Fruit fly (Drosophila melanogaster) S2 (cell line): Measurements from ENCODE around the gene CG34417.

ENCODE experiments used
- CG8478 ChIP-seq: fragments of >200 bp; optimal IDR thresholded peaks from 2 replicates; lab custom pipeline; 2018
- CTCF ChIP-seq, 2 experiments: fragments of >200 bp; optimal IDR thresholded peaks; 2 replicates each; lab custom pipeline; 2018

Gene CG34417

DNA sequence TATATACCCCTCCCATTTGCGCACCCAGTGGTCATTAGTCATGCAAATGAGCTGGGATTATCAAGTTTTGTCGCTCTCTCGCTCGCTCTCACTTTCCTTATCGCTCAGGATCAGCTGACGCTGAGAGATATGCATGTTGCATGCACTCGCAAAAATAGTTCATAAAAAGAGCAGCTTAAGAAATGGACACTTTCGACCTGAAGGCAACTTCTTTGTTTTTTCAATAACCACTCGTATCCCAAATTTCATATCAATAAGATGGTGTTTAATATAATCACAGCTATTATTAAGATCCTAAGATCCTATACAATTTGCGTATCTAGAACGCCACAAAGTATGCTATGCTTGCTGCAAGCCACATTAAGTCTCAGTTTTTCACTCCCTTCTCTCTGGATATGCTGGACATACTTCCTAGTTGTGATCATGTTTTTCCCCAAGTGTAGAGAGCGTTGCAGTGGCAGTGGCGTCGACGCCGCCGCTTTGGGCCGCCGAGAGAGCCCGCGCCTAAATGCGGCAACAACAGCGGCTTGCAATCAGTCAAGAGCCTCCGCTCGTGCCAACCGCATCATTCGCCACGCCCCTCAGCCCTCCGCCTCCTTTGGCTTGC lies at the start of gene CG34417:
Gene CG34417, plus strand, starts transcription at position 557 of the 607 bp plus-strand sequence.
- no peak for TF ChIP-seq CTCF (optimal IDR thresholded peaks at IDR 0.05; lab: Kevin White, UChicago)
- no peak for TF ChIP-seq CG8478

DNA sequence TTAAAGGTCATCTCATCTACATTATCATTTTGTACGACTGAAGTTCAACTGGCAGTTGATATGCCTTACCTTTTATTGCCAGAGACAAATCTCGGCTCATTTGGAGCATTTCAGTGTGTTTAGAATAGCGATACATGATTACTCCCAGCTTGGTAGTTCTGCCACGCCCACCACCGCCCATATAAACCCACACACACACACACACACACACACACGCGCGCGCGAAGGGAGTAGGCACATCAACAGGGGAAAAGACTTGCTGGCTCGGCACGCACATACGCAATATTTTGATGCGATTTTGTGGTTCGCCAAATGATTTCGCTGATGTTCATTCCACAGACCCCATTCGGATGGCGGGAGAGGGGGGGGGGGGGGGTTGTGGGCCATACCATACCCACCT lies 27.4 kb upstream of the CG34417 start:
- TF ChIP-seq CG8478 = no peak
- TF ChIP-seq CTCF (optimal IDR thresholded peaks at IDR 0.05; lab: Kevin White, UChicago) = no peak

DNA sequence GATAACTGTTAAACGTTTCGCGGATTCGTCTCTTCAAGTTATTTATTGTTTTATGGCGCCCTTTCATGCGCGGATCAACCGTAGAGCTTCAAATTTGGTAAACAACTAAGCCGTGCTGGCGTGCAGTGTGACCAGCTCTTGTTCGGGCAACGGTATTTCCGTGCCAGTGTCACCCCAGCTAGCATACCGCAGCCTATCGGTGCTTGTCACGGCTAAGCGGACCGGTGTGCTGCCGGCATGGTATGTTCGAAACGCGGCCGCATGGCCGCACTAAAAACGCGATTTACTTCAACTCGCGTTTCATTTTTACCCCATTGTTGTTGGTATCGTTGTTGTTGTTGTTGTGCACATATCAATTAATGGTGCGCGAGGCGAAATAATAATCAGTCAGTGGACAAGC lies 16.4 kb upstream of the CG34417 start, which contains the start of the genes CG42340 and CG3918:
Gene CG42340, minus strand, starts transcription at position 107 of the 400 bp plus-strand sequence.
Gene CG3918, plus strand, starts transcription at position 248 of the 400 bp plus-strand sequence.
- peak; percentile 53 to 61 for TF ChIP-seq CTCF (optimal IDR thresholded peaks at IDR 0.05; lab: Kevin White, UChicago)
- no peak for TF ChIP-seq CG8478

DNA sequence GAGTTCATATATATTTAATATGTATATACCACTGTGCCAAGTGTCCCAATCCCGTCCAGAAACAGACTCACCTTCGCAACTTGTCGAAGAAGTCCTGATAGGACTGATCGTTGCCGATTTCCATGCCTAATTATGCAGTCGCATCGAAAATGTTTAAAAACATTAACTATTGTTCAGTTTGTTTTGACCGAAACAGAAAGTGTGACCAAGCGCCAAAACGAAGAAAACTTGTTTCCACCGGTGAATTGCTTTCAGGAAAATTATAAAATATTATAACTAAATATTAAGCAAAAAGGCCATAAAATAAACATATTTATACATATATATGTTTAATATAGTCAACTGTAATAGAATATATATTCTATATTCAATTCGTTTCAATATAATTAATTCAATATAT lies 12.9 kb upstream of the CG34417 start, which contains the start of gene CG3342:
Gene CG3342, minus strand, starts transcription at position 209 of the 400 bp plus-strand sequence.
- no peak for TF ChIP-seq CG8478
- TF ChIP-seq CTCF (optimal IDR thresholded peaks at IDR 0.05; lab: Kevin White, UChicago) = no peak

DNA sequence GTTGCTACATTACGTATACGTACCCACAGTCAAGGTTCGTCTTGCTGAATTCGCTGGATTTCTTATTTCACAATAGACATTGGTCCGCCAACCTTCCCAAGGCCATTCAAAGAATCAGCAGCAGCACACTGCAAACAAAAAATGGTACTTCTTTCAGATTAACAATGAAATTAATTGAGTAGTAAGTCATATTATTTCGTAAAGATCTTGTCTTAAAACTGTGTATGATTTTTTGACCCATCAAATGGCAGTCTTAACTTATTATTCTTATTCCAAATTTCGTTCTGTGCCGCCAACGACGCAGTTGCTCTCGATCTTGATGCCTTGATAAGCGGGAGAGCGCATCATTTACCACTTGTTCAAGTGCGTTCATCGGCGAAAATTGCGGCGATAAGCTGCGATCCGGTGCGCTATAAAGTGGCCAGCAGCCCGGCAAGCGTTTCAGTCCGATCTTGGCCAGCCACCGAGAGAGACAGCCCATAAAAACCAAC lies 12.0 kb upstream of the CG34417 start, which contains the start of gene Agxt:
Gene Agxt, plus strand, starts transcription at position 441 of the 491 bp plus-strand sequence.
- no peak for TF ChIP-seq CTCF (optimal IDR thresholded peaks at IDR 0.05; lab: Kevin White, UChicago)
- TF ChIP-seq CG8478 = no peak

DNA sequence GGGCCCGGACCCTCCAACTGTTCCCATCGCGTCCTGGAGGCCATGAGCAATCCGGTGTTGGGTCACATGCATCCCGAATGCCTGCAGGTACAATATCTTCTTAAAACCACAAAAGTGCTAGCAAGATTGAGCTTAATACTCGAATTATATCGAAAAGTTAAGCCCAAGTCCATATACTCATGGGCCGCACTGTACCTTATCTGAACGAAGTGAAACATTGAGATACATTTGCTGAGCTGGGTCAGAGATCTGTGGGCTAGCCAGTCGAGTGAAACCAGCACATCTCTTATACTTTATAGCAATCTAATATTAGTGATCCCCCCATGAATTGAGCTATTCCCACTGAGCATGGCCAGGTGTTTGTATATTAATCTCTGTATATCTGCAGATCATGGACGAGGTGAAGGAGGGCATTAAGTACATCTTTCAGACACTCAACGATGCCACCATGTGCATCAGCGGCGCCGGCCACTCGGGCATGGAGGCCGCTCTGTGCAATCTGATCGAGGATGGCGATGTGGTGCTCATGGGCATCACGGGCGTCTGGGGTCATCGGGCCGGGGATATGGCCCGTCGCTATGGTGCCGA lies 11.3 kb upstream of the CG34417 start:
- TF ChIP-seq CTCF (optimal IDR thresholded peaks at IDR 0.05; lab: Kevin White, UChicago) (no peak), CG8478 (no peak)

DNA sequence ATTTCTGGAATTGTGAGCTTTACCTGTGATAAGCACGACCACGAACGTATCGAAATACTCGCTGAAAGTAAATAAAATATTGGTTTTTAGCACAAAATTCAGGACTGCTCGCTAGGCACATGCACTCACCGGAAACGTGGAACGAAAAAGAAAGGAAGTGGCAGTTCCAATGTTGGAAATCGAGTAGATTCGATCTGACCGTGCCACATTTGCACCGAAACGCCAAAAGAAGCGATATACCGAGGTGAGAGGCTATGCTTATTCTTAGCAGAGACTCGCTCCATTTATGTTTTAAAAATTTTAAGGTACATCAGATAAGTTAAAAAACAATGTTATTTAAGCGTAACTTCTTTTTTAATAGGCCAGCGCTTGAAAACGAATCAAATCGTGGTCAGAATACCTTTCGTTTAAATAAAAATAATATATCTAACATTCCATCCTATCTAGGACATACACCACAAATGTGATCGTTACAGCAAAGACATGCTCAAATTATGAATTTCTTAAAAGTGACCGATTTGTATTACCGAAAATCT lies 7.4 kb upstream of the CG34417 start, which contains the start of gene RpL7A:
Gene RpL7A, minus strand, starts transcription at position 248 of the 536 bp plus-strand sequence.
- TF ChIP-seq CG8478 = no peak
- no peak for TF ChIP-seq CTCF (optimal IDR thresholded peaks at IDR 0.05; lab: Kevin White, UChicago)

DNA sequence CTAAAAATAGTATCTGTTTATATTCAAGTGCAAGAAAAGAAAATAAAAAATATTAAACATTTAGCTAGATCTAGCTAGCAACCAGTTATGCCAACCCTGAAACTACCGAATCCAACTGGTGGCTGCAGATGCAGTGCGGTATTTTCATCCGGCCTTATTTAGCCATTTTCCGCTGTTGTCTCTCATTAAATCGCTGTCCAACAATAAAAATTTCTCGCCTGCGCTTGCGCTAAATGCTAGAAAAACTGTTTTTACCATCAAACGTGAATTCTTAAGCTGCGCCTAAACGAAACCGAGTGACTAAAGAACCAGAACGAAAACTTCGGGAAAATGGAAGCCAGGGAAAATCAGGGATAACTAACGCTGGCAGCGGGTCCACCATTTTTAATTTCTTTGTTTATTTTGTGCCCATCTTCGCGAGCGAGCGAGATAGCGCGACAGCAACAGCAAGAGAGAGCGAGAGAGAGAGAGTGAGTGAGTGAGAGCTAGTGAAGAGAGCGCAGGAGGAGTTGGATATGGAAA lies 6.7 kb upstream of the CG34417 start, which contains the start of gene dx:
Gene dx, plus strand, starts transcription at position 164 of the 522 bp plus-strand sequence.
- peak in 1 of 2 experiments; percentile 5 for TF ChIP-seq CTCF (optimal IDR thresholded peaks at IDR 0.05; lab: Kevin White, UChicago)
- no peak for TF ChIP-seq CG8478

DNA sequence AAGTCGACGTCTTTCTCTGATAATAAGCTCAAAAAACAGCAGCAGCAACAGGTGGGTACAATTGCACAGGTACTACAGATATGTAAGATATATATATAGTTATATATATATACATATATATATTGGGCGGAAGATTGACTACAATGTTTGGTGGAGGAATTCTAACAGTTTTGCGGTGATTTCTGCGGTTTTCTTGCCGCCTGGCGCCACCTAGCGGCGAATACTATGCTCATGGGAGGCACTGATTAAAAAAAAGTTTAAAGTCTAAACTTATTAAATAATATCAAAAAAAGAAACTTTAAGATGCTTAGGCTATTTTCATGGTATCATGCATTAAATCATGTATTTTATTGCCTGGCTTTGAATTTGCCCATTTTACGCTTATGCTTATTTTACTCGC lies 706 bp downstream of the CG34417 start:
- TF ChIP-seq CTCF (optimal IDR thresholded peaks at IDR 0.05; lab: Kevin White, UChicago) = peak in 1 of 2 experiments; percentile 68
- TF ChIP-seq CG8478 = no peak

DNA sequence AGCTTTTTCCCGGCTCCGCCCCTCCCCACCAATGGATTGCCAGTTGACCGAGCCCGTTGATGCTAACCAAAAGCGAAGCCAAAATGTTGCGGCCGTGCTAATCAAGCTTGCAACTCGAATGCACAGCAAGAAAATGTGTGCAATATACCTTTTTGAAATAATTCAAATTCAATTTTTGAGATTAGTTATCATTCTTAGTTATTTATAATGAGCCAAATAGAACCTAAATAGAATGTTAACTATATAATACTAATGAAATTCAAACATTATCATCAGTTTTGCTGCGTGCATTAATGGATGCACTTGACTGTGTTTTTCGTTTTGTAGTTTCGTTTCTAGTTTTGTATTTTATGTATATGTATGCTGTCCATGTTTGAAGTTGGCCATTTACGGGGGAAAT lies 1.8 kb downstream of the CG34417 start:
- no peak for TF ChIP-seq CTCF (optimal IDR thresholded peaks at IDR 0.05; lab: Kevin White, UChicago)
- TF ChIP-seq CG8478 = no peak

DNA sequence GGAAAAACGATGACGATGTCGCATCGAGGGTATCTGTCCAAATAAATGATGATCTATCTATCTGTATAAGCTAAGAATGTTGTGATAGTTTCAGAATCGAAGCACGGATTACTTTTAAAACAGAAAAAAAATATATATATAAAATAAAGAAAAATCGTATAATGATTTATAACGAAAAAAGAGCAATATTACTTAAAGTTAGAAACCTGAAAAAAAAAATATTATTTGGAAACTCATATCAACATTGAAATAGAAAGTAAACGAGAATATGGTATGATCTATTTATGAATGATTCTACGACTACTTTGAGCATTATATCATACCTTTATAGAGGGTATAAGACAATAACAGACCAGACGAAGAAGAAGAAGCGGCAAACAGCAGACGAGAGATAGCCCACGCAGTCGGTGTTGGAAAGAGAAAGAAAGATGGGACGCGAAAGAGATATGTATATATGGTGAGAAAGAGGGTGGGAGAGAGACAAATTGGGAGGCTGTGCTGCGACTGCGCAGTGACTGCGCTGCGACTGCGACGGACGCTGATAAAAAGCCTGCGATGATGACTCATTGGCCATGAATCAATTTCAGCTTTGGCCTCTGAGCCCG lies 3.1 kb downstream of the CG34417 start:
- TF ChIP-seq CG8478 (no peak), CTCF (optimal IDR thresholded peaks at IDR 0.05; lab: Kevin White, UChicago) (no peak)

DNA sequence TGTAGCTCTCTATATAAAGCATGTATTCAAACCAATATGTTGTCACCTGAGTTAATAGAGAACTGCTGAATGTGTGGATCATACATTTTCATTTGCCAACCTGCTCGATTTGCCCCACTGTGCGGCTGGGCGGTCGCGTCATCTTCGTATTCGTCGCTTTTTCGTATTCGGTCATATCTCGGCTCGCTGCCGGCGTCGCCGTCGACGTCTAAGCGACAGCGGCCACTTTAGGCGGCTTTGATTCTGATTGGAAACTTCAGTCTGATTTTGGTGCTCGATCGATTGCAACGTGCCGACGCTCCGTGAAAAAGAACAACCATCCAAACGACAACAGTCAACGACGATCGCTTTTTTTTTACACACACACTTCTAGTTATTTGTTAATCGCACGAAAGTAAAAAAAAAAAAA lies 5.3 kb downstream of the CG34417 start:
- no peak for TF ChIP-seq CTCF (optimal IDR thresholded peaks at IDR 0.05; lab: Kevin White, UChicago)

DNA sequence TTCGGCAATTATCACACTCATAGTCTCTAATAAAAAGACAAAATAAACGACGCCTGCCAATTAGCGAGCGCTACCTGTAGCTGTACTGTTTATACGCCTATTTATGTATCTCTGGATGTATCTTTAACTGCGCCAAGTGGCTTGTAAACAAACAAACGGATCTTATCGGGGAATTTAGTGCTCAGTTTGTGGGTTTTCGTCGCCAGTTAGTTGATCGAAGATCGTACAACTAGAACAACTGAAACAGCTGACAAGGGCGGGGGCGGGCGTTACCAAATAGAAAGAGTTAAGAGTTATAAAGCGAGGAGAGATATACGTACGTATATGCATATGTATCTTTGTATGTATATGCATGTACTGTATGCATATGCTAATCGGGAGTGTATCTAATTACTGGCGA lies 6.4 kb downstream of the CG34417 start:
- no peak for TF ChIP-seq CG8478
- no peak for TF ChIP-seq CTCF (optimal IDR thresholded peaks at IDR 0.05; lab: Kevin White, UChicago)

DNA sequence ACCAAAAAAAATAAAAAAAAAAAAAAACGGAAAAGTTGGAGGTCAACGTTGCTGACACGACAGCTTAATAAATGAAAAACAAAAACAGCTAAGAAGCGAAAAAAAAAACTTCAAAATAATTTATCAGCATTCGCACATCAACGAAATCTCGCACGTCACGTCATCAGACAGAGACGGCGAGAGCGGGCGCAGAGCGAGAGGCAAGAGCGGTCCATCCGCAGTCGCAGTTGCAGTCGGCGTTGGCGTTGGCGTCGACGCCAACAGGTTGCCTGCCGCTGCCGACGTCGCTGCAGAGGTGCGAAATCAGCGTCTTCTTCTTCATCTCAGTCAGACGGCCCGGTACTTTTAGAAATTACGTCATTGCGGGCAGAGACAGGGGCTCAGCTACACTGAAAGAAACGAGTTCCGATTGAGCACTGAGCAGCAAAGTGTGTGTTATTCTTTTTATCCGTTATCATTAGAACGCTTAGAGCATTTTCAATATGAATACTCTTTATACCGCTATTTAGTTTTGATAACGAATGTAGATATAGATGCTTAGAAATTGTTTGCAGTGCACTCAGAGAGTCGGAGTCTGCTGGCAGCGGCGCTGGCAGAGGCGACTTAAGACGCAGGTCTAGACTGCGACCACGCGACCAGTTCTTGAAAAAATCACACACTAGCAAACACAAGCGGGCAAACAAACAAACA lies 9.0 kb downstream of the CG34417 start:
- TF ChIP-seq CG8478 (no peak), CTCF (optimal IDR thresholded peaks at IDR 0.05; lab: Kevin White, UChicago) (no peak)

DNA sequence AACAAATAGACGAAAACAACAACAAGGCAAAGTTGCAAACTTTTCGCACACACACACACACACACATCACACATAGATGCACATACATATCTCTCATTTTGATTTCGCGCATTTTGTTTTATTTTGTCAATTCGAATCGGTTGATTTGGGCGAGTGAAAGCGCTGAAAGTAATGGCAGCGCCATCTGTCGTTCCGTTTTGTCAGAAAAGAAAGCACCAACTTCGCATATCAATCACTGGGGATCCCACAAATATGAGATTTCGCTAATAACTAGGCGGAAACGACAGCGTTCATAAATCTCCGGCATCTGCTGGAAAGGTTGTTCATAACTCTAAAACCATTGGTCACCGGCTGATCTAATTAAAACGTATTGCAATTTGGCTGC lies 9.5 kb downstream of the CG34417 start:
- TF ChIP-seq CTCF (optimal IDR thresholded peaks at IDR 0.05; lab: Kevin White, UChicago) = peak; percentile 52 to 55
- no peak for TF ChIP-seq CG8478
